Fruit fly (Drosophila melanogaster): ENCODE results near the gene Nxf3.

Nxf3 gene

DNA sequence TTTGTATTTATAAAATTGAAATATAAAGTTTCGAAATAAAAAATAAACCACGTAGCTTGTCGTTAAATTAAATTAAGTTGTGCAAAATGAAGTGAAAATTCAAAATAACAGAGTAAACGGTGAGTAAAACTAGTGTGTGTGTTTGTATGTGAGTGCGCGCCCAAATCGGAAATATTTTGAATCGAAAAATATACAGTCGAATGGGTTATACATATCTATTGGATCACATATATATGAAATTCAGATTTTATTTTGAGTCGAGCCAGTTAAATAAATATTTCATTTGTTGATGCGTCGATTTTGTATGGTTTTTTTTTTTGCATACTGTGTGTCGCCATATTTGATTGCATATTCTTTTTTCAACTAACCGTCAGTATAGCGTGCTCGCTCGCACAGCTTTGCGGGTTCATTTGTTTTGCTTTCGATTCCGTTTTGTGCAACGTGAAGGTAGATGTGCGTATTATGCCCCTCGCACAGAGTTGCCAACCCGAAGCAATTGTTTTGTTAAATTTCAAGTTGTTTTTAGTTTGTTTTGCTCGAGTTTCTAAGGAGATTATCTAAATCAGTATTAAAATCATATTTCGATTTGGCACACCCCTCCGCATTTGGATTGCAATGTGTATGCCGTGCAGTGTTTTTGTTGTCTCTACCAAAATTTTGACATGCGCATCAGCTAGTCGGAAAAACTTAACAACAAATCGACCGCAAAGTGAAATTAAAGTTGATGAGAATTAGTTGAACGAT is 38.5 kb downstream of the Nxf3 start:
- no peak for TF ChIP-seq achi (GFP tag; optimal IDR thresholded peaks at IDR 0.05)
- TF ChIP-seq CG32006 (GFP tag; optimal IDR thresholded peaks at IDR 0.05): peak; percentile 14
- TF ChIP-seq svp (GFP tag): no peak
- peak; percentile 23 for TF ChIP-seq lz (GFP tag; optimal IDR thresholded peaks at IDR 0.05)
- TF ChIP-seq Hr39 (GFP tag; optimal IDR thresholded peaks at IDR 0.05): peak; percentile 15
- TF ChIP-seq CG8319 (GFP tag; optimal IDR thresholded peaks at IDR 0.05): no peak
- peak; percentile 15 for TF ChIP-seq pdm3 (GFP tag; optimal IDR thresholded peaks at IDR 0.05)
- TF ChIP-seq Sox14 (GFP tag; optimal IDR thresholded peaks at IDR 0.05): peak; percentile 47
- TF ChIP-seq CG6163 (GFP tag; IDR thresholded peaks at IDR 0.05): peak; percentile 75
- peak; percentile 52 for TF ChIP-seq esn (GFP tag; optimal IDR thresholded peaks at IDR 0.05)
- peak; percentile 1 for TF ChIP-seq CG16779 (tag; optimal IDR thresholded peaks at IDR 0.05)
- peak; percentile 36 for TF ChIP-seq CG6808 (GFP tag; optimal IDR thresholded peaks at IDR 0.05)
- no peak for TF ChIP-seq vri (GFP tag; optimal IDR thresholded peaks at IDR 0.05)
- TF ChIP-seq CG1621 (tag; optimal IDR thresholded peaks at IDR 0.05): peak; percentile 34
- TF ChIP-seq CG4318 (GFP tag; optimal IDR thresholded peaks at IDR 0.05): no peak
- peak in 1 of 2 experiments; percentile 55 for TF ChIP-seq ss (GFP tag; optimal IDR thresholded peaks at IDR 0.05)
- no peak for TF ChIP-seq salr (GFP tag; optimal IDR thresholded peaks at IDR 0.05)
- TF ChIP-seq Smox (GFP tag; optimal IDR thresholded peaks at IDR 0.05): peak; percentile 4
- TF ChIP-seq topi (GFP tag; optimal IDR thresholded peaks at IDR 0.05): peak; percentile 16
- peak; percentile 41 for TF ChIP-seq Eip75B (GFP tag; optimal IDR thresholded peaks at IDR 0.05)
- TF ChIP-seq Ets96B (tag; optimal IDR thresholded peaks at IDR 0.05): peak; percentile 31
- peak; percentile 37 for TF ChIP-seq CG10669 (GFP tag; optimal IDR thresholded peaks at IDR 0.05)
- TF ChIP-seq CG10631 (GFP tag; optimal IDR thresholded peaks at IDR 0.05): no peak
- TF ChIP-seq spab (GFP tag; optimal IDR thresholded peaks at IDR 0.05): peak; percentile 8
- peak; percentile 22 for TF ChIP-seq CG3032 (tag; optimal IDR thresholded peaks at IDR 0.05)
- peak; percentile 30 for TF ChIP-seq fkh (GFP tag; optimal IDR thresholded peaks at IDR 0.05)
- TF ChIP-seq Eip78C (GFP tag): peak; percentile 55
- TF ChIP-seq dac (GFP tag; optimal IDR thresholded peaks at IDR 0.05): peak; percentile 45
- peak; percentile 63; the same call in 2 of the 3 replicates for TF ChIP-seq eg (GFP tag; IDR thresholded peaks at IDR 0.05)
- no peak for TF ChIP-seq CG8119 (GFP tag; IDR thresholded peaks at IDR 0.05)

DNA sequence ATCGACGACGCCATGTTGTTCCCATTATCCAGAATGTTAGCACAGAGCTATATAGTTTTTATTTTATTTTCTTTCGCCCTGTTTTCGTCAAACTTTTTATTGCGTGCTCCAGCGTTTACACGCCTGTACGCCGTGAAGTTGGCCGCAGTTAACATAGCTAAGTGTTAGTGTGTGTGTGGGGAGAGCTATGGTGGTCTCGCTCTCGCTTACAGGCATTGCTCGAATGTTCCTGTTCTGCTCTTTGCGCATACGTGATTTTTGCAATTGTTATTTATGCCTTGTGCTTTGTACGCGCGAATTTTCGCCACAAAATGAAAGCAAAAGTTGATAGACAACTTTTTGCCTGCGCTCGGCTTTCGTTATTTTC is 39.0 kb downstream of the Nxf3 start:
- TF ChIP-seq CG11902 (GFP tag; optimal IDR thresholded peaks at IDR 0.05) (no peak), ss (GFP tag; optimal IDR thresholded peaks at IDR 0.05) (peak in 1 of 2 experiments; percentile 25), CG32006 (GFP tag; optimal IDR thresholded peaks at IDR 0.05) (no peak), vri (GFP tag; optimal IDR thresholded peaks at IDR 0.05) (peak; percentile 26), CG1621 (tag; optimal IDR thresholded peaks at IDR 0.05) (peak; percentile 66), spab (GFP tag; optimal IDR thresholded peaks at IDR 0.05) (no peak), eg (GFP tag; IDR thresholded peaks at IDR 0.05) (peak; percentile 34), CG34406 (GFP tag; optimal IDR thresholded peaks at IDR 0.05) (no peak), CG16779 (tag; optimal IDR thresholded peaks at IDR 0.05) (no peak), CG4318 (GFP tag; optimal IDR thresholded peaks at IDR 0.05) (no peak), Hr4 (GFP tag; optimal IDR thresholded peaks at IDR 0.05) (no peak), Gug (GFP tag; IDR thresholded peaks at IDR 0.05) (no peak), achi (GFP tag; optimal IDR thresholded peaks at IDR 0.05) (no peak), fkh (GFP tag; optimal IDR thresholded peaks at IDR 0.05) (peak; percentile 24), topi (GFP tag; optimal IDR thresholded peaks at IDR 0.05) (peak; percentile 5), cyc (GFP tag; optimal IDR thresholded peaks at IDR 0.05) (no peak), CG31627 (GFP tag; optimal IDR thresholded peaks at IDR 0.05) (no peak), Sox15 (GFP tag; optimal IDR thresholded peaks at IDR 0.05) (no peak), CG3032 (tag; optimal IDR thresholded peaks at IDR 0.05) (no peak), Hr38 (GFP tag; optimal IDR thresholded peaks at IDR 0.05) (no peak), svp (GFP tag) (no peak), salr (GFP tag; optimal IDR thresholded peaks at IDR 0.05) (peak in 1 of 2 experiments; percentile 33), acj6 (GFP tag; optimal IDR thresholded peaks at IDR 0.05) (no peak), CG11762 (GFP tag; optimal IDR thresholded peaks at IDR 0.05; ENCODE audit: insufficient read depth) (no peak), CG3919 (GFP tag; optimal IDR thresholded peaks at IDR 0.05) (no peak), fd59A (GFP tag; optimal IDR thresholded peaks at IDR 0.05) (no peak), Met (GFP tag; optimal IDR thresholded peaks at IDR 0.05) (peak; percentile 5), CG8632 (GFP tag; optimal IDR thresholded peaks at IDR 0.05) (peak; percentile 16), fd85E (GFP tag; optimal IDR thresholded peaks at IDR 0.05) (peak; percentile 4), Smox (GFP tag; optimal IDR thresholded peaks at IDR 0.05) (no peak), Sox14 (GFP tag; optimal IDR thresholded peaks at IDR 0.05) (peak; percentile 35), Sox102F (GFP tag; optimal IDR thresholded peaks at IDR 0.05) (no peak), CG9139 (GFP tag; optimal IDR thresholded peaks at IDR 0.05) (peak; percentile 26), lz (GFP tag; optimal IDR thresholded peaks at IDR 0.05) (no peak), CG7368 (GFP tag; optimal IDR thresholded peaks at IDR 0.05) (no peak)
